Worm (Caenorhabditis elegans) whole organism, L4 larva: ENCODE data around the gene vab-2.

Experiments used
- R02D3.7 ChIP-seq: fragments of 150-350 bp; sonication (generic microtip); optimal IDR thresholded peaks from 3 replicates; lab custom pipeline; 2014; ENCODE audit warnings: missing biosample characterization, missing genetic modification characterization
- T20F7.1 ChIP-seq: fragments of 200-800 bp; sonication (Bioruptor generic); optimal IDR thresholded peaks from 2 replicates; lab custom pipeline; 2018; ENCODE audit warnings: mild to moderate bottlenecking, missing genetic modification characterization, missing compliant biosample characterization
- Y48G9A.11 ChIP-seq: fragments of 200-800 bp; sonication (Bioruptor generic); IDR thresholded peaks from 2 replicates; pipeline ENCODE4 v1.3.6; 2022; ENCODE audit warnings: missing genetic modification reagents, missing genetic modification characterization, missing compliant biosample characterization
- Y5F2A.4 ChIP-seq: fragments of 200-800 bp; sonication (Bioruptor generic); optimal IDR thresholded peaks from 2 replicates; lab custom pipeline; 2018; ENCODE audit warnings: mild to moderate bottlenecking, missing genetic modification characterization, missing compliant biosample characterization
- Y75B8A.6 ChIP-seq: fragments of 200-800 bp; sonication (Bioruptor generic); IDR thresholded peaks from 2 replicates; pipeline ENCODE4 v1.3.6; 2022; ENCODE audit warnings: missing genetic modification reagents, missing genetic modification characterization, missing compliant biosample characterization
- ZK546.5 ChIP-seq, 2 experiments: sonication (generic microtip); optimal IDR thresholded peaks; 2 replicates each; lab custom pipeline; 2017; ENCODE audit warnings: missing biosample characterization in 2 of 2, missing genetic modification characterization in 2 of 2
- aha-1 ChIP-seq: fragments of 150-350 bp; peaks from one replicate; lab custom pipeline; 2014; ENCODE audit warnings: missing biosample characterization, missing genetic modification characterization
- aly-2 ChIP-seq: sonication (generic microtip); optimal IDR thresholded peaks from 2 replicates; lab custom pipeline; 2018; ENCODE audit warnings: missing biosample characterization, missing genetic modification characterization
- arid-1 ChIP-seq: fragments of 200-800 bp; sonication (Bioruptor generic); conservative IDR thresholded peaks from 2 replicates; pipeline ENCODE4 v1.3.6; 2022; ENCODE audit warnings: missing genetic modification reagents, missing genetic modification characterization, missing compliant biosample characterization
- ceh-20 ChIP-seq: fragments of 200-800 bp; sonication (Bioruptor generic); IDR thresholded peaks from 2 replicates; pipeline ENCODE4 v1.3.6; 2022; ENCODE audit warnings: missing genetic modification reagents, missing genetic modification characterization, missing compliant biosample characterization
- ceh-28 ChIP-seq: fragments of 150-350 bp; optimal IDR thresholded peaks from 2 replicates; lab custom pipeline; 2014; ENCODE audit warnings: missing biosample characterization, missing genetic modification reagents, missing genetic modification characterization
- ceh-32 ChIP-seq: sonication (generic microtip); optimal IDR thresholded peaks from 2 replicates; lab custom pipeline; 2016; ENCODE audit warnings: mild to moderate bottlenecking, missing genetic modification characterization, missing compliant biosample characterization; ENCODE audit not compliant: poor library complexity
- ceh-62 ChIP-seq: sonication (generic microtip); optimal IDR thresholded peaks from 2 replicates; lab custom pipeline; 2017; ENCODE audit warnings: missing biosample characterization, missing genetic modification characterization
- dmd-6 ChIP-seq: fragments of 200-800 bp; sonication (Bioruptor generic); IDR thresholded peaks from 2 replicates; pipeline ENCODE4 v1.3.6; 2022; ENCODE audit warnings: missing genetic modification reagents, missing genetic modification characterization, missing compliant biosample characterization
- dmd-8 ChIP-seq: fragments of 200-800 bp; sonication (Bioruptor generic); IDR thresholded peaks from 2 replicates; pipeline ENCODE4 v1.3.6; 2022; ENCODE audit warnings: missing genetic modification characterization, missing compliant biosample characterization
- dmd-9 ChIP-seq: fragments of 200-800 bp; sonication (Bioruptor generic); IDR thresholded peaks from 2 replicates; pipeline ENCODE4 v1.3.6; 2022; ENCODE audit warnings: missing genetic modification reagents, missing genetic modification characterization, missing compliant biosample characterization
- dpl-1 ChIP-seq: fragments of 150-350 bp; optimal IDR thresholded peaks from 2 replicates; lab custom pipeline; 2014; ENCODE audit warnings: missing biosample characterization, missing genetic modification reagents, missing genetic modification characterization
- egl-27 ChIP-seq: sonication (generic microtip); optimal IDR thresholded peaks from 3 replicates; lab custom pipeline; 2017; ENCODE audit warnings: missing biosample characterization, missing genetic modification reagents, missing genetic modification characterization
- jun-1 ChIP-seq: fragments of 150-350 bp; optimal IDR thresholded peaks from 2 replicates; lab custom pipeline; 2014; ENCODE audit warnings: missing biosample characterization, missing genetic modification reagents, missing genetic modification characterization
- lin-1 ChIP-seq: fragments of 200-800 bp; sonication (Bioruptor generic); IDR thresholded peaks from 2 replicates; pipeline ENCODE4 v1.3.6; 2022; ENCODE audit warnings: missing genetic modification reagents, missing genetic modification characterization, missing compliant biosample characterization
- lin-38 ChIP-seq: fragments of 200-800 bp; sonication (Bioruptor generic); IDR thresholded peaks from 2 replicates; pipeline ENCODE4 v1.3.6; 2022; ENCODE audit warnings: missing genetic modification reagents, missing genetic modification characterization, missing compliant biosample characterization
- lir-3 ChIP-seq: sonication (generic microtip); optimal IDR thresholded peaks from 2 replicates; lab custom pipeline; 2016; ENCODE audit warnings: mild to moderate bottlenecking, missing genetic modification characterization, missing compliant biosample characterization
- mdt-29 ChIP-seq: fragments of 200-800 bp; sonication (Bioruptor generic); IDR thresholded peaks from 2 replicates; pipeline ENCODE4 v1.3.6; 2022; ENCODE audit warnings: missing genetic modification reagents, missing genetic modification characterization, missing compliant biosample characterization
- nhr-11 ChIP-seq: fragments of 150-350 bp; optimal IDR thresholded peaks from 2 replicates; lab custom pipeline; 2014; ENCODE audit warnings: missing biosample characterization, missing genetic modification characterization
- nhr-25 ChIP-seq: sonication (generic microtip); optimal IDR thresholded peaks from 2 replicates; lab custom pipeline; 2017; ENCODE audit warnings: missing genetic modification characterization, mild to moderate bottlenecking, missing compliant biosample characterization, antibody characterized with exemption, moderate library complexity, borderline replicate concordance; ENCODE audit not compliant: insufficient read depth
- nhr-28 ChIP-seq: fragments of 150-350 bp; optimal IDR thresholded peaks from 2 replicates; lab custom pipeline; 2014; ENCODE audit warnings: missing biosample characterization, missing genetic modification characterization
- nhr-42 ChIP-seq: fragments of 200-800 bp; sonication (Bioruptor generic); IDR thresholded peaks from 2 replicates; pipeline ENCODE4 v1.3.6; 2022; ENCODE audit warnings: missing genetic modification characterization, missing compliant biosample characterization
- pqm-1 ChIP-seq: sonication (generic microtip); optimal IDR thresholded peaks from 2 replicates; lab custom pipeline; 2017; ENCODE audit warnings: missing biosample characterization, missing genetic modification characterization
- tag-97 ChIP-seq: fragments of 200-800 bp; sonication (Bioruptor generic); IDR thresholded peaks from 2 replicates; pipeline ENCODE4 v1.3.6; 2022; ENCODE audit warnings: missing genetic modification characterization, missing compliant biosample characterization
- unc-130 ChIP-seq: sonication (generic microtip); optimal IDR thresholded peaks from 2 replicates; lab custom pipeline; 2016; ENCODE audit warnings: missing genetic modification reagents, missing genetic modification characterization, missing compliant biosample characterization
- unc-62 ChIP-seq, 3 experiments: fragments of 150-350 bp in 1 of 3; sonication (generic microtip); optimal IDR thresholded peaks in 2 of 3; peaks in 1 of 3; 1 replicate in 1 of 3; 2 replicates in 2 of 3; lab custom pipeline; 2014 to 2017; ENCODE audit warnings: missing biosample characterization in 3 of 3, missing genetic modification characterization in 3 of 3, missing genetic modification reagents in 3 of 3, missing genotype in 1 of 3
- zag-1 ChIP-seq: fragments of 150-350 bp; optimal IDR thresholded peaks from 2 replicates; lab custom pipeline; 2014; ENCODE audit warnings: missing biosample characterization, missing genetic modification characterization
- zfp-2 ChIP-seq: sonication (generic microtip); optimal IDR thresholded peaks from 2 replicates; lab custom pipeline; 2016; ENCODE audit warnings: mild to moderate bottlenecking, missing genetic modification characterization, missing compliant biosample characterization
- zfp-3 ChIP-seq: fragments of 200-800 bp; sonication (Bioruptor generic); conservative IDR thresholded peaks from 2 replicates; pipeline ENCODE4 v1.3.6; 2022; ENCODE audit warnings: missing genetic modification reagents, missing genetic modification characterization, missing compliant biosample characterization
- zip-2 ChIP-seq: fragments of 150-350 bp; optimal IDR thresholded peaks from 2 replicates; lab custom pipeline; 2014; ENCODE audit warnings: missing biosample characterization, missing genetic modification characterization

vab-2 gene

DNA sequence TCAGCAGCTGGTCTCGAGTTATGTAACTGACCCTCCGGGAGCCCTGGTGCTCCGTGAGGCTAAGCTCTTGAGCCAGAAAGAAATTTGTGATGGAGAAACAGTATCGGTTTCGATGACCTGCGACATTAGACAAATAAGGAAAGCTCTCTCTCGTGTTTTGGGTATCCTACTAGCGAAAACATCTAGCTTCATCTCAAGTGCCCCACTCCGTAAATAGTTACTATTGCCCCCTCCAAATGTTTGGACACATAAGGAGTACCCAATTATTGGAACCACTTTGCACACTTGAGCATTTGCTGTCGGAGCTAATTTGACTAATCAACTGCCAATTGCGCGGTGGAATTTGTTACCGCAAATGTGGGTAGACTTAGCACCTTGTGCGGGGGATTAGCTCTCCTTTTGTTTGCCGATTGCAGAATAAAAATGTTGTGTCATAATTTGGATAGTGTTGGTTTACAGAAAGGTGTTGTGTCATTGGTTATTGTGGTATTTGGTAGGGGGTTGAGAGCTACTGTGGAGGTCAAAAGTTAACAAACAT lies 2.5 kb downstream of the vab-2 start:
- TF ChIP-seq nhr-25 (tag; lab: Kevin White, UChicago) (no peak), mdt-29 (GFP tag; lab: Robert Waterston, UW) (no peak), tag-97 (no peak), pqm-1 (tag; lab: Kevin White, UChicago) (no peak), lin-1 (GFP tag; lab: Robert Waterston, UW) (no peak), unc-130 (no peak), dmd-9 (GFP tag; lab: Robert Waterston, UW) (no peak), dpl-1 (GFP tag; lab: Kevin White, UChicago) (no peak), Y5F2A.4 (no peak), Y75B8A.6 (no peak), zag-1 (tag; lab: Kevin White, UChicago) (no peak), zfp-3 (GFP tag; lab: Robert Waterston, UW) (no peak), zfp-2 (tag; lab: Kevin White, UChicago) (no peak), lin-38 (GFP tag; lab: Robert Waterston, UW) (no peak), dmd-8 (GFP tag; lab: Robert Waterston, UW) (no peak), nhr-42 (GFP tag; lab: Robert Waterston, UW) (no peak)
- TF ChIP-seq, all 104 proteins: peak for 0

DNA sequence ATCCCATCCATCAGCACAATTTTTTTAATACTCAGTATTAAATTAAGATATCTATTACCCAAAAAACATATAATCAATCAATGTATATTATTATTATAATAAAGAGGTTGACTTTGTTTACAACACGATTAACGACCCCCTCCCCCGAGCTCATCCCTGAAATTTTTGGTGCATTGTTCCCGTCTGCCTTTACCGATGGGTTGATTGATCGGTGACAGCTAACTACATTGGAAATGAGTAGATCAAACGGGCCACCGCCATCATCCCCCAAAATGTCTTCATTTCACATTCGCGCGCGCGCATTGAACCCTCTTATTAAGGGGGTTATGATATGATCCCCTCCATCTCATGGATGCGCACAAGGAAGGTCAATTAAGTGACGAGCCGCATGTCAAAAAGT lies 6.8 kb downstream of the vab-2 start:
- peak; percentile 1 for TF ChIP-seq aha-1
- no peak for TF ChIP-seq ceh-28

DNA sequence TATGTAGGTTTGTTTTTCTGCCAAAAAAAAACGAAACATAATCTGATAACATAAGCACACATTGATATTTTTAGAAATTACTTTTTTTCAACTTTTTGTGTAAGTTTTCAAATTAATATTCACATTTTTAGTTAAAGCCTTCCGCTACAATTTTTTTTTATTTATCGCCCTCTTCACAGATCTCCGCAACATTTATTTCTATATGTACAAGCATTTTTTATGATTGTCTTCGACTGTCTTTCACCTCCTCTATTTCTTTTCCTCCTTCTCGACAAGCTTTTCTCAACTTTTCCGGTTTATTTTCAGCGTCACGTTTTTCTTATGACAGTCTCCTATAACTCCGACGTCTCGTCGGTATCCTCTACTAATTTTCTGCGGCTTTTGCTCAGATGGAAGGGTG lies 10.7 kb downstream of the vab-2 start, which contains the start of gene best-20:
best-20 (plus strand) TSS at position 301 of the 400 bp plus-strand sequence.
- TF ChIP-seq zip-2 (tag; lab: Kevin White, UChicago) (no peak), egl-27 (no peak), ceh-20 (GFP tag; lab: Robert Waterston, UW) (no peak), ZK546.5 (tag; optimal IDR thresholded peaks at IDR 0.05; lab: Kevin White, UChicago) (no peak), R02D3.7 (tag; lab: Kevin White, UChicago) (no peak), arid-1 (no peak), Y75B8A.6 (no peak), aly-2 (tag; lab: Kevin White, UChicago) (no peak), dmd-6 (GFP tag; lab: Robert Waterston, UW) (no peak), nhr-42 (GFP tag; lab: Robert Waterston, UW) (no peak), zfp-2 (tag; lab: Kevin White, UChicago) (no peak), unc-62 (GFP tag; optimal IDR thresholded peaks at IDR 0.05 in 1 of 2; lab: Kevin White, UChicago) (no peak), unc-62 (tag; optimal IDR thresholded peaks at IDR 0.05; lab: Kevin White, UChicago) (no peak), ceh-32 (no peak), lir-3 (no peak), nhr-11 (tag; lab: Kevin White, UChicago) (no peak)

DNA sequence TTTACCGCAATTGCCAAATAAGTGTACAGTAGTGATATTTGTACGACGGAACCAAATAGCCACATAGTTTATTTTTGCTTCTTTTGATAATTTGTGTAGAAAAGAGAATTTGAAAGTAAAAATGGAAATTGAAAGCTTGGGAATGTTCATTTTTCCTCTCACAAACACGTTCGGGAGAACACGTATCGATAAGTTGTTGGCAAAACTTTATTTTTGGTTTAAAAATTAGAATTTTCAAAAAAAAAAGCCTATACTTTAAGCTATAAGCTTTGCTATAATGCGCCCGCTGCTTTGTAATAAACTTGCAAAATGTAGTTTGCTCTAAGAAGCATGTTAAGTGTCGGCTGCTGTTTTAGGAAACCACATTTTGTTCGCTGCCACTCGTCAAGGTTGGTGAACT lies 11.3 kb downstream of the vab-2 start, which contains the start of gene Y37E11AR.7:
Y37E11AR.7 (minus strand) TSS at position 101 of the 400 bp plus-strand sequence.
- no peak for TF ChIP-seq jun-1

DNA sequence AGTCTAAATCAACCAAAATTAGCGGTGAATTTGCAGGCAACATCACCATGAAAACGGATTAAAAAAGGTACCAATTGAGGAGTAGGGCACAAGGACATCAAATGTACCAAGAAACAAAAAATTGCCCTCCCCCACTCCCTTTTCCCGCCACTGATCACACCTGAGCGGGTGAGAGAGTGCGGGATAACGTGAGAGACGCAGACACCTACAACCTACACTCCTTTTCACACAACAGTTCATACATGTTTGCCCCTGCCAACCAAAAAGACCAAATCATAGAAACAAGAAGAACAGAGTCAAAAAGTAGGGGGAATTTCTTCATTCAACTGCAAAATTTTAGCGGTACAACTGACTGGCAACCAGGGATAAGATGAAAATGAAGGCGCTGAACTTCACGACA lies 14.3 kb downstream of the vab-2 start:
- TF ChIP-seq nhr-28 (peak; percentile 97), ZK546.5 (tag; optimal IDR thresholded peaks at IDR 0.05; lab: Kevin White, UChicago) (no peak)

DNA sequence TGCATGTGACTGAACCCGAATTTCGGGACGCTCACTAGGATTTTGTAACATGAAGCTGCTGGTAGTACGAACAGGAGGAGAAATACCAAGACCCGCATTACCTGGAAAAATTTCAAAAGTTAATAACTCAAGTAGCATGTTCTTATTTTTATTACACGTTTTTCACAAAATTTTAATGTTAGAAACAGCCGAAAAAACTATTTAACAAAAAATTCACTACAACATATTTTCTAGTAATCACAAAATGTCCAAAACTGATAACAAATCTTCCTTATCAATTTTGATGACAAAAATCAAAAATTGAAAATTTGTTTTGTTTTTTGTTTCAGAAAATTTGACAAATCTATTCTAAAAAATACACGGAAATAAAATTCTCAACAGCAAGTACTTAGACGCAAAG lies 15.6 kb downstream of the vab-2 start, which contains the start of gene ugt-45:
ugt-45 (minus strand) TSS at position 101 of the 400 bp plus-strand sequence.
- TF ChIP-seq Y48G9A.11 (GFP tag; lab: Robert Waterston, UW) (no peak), ceh-62 (tag; lab: Kevin White, UChicago) (no peak), nhr-11 (tag; lab: Kevin White, UChicago) (no peak), T20F7.1 (no peak), Y5F2A.4 (no peak), nhr-28 (peak; percentile 76)
